Fruit fly (Drosophila melanogaster) Kc167 (cell line): ENCODE results near the gene Cpr67Fa2.

Source experiments
- Myc ChIP-seq: fragments of >200 bp; optimal IDR thresholded peaks from 2 replicates; lab custom pipeline; 2017; ENCODE audit warnings: missing external identifiers
- Sin3A ChIP-seq: fragments of >200 bp; optimal IDR thresholded peaks from 2 replicates; lab custom pipeline; 2018; ENCODE audit warnings: missing external identifiers
- h ChIP-seq: fragments of >200 bp; optimal IDR thresholded peaks from 3 replicates; lab custom pipeline; 2018; ENCODE audit warnings: missing external identifiers
- insv ChIP-seq: fragments of >200 bp; optimal IDR thresholded peaks from 3 replicates; lab custom pipeline; 2018; ENCODE audit warnings: missing external identifiers
- psq ChIP-seq: fragments of >200 bp; optimal IDR thresholded peaks from 2 replicates; lab custom pipeline; 2017; ENCODE audit warnings: missing external identifiers
- ttk ChIP-seq: sonication (Bioruptor generic); optimal IDR thresholded peaks from 2 replicates; lab custom pipeline; 2017; ENCODE audit warnings: missing external identifiers

DNA sequence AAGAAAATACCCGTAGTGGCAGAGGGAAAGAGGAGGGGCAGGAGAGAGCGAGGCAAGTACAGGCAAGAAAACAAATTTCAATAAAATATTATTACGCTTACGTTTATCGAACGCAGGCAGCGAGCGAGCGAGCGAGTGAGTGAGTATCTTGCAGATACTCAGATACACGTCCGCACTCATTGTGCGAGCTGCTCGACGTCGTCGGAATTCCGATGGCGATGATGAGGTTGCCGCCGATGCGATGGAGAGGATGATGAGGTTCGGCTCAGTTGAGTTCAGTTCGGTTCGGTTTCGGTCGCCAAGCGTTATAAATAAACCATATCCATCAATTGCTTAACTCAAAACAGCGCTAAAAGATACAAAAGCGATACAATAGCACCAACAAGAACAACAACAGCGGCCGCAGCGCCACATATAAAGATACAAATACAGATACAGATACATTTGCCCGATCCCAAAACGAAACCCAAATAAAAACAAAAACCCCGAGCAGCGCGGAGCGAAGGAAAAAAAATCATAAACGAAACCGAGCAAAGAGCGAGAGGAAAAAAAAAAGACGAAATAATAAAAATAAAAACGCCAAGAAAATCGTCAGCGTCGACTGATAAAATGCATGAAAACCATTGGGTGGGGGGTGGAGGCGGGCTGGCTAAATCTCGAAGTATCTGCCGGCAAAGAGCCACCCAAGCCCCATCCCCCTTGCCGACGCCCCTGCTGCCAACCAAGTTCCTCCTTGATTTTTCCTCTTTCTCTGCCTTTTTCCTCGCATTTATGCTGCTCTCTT, 39.0 kb upstream of the Cpr67Fa2 start:
- no peak for TF ChIP-seq psq (lab: Kevin White, UChicago)
- no peak for TF ChIP-seq insv (lab: Kevin White, UChicago)
- no peak for TF ChIP-seq h (lab: Kevin White, UChicago)
- no peak for TF ChIP-seq Sin3A (lab: Kevin White, UChicago)
- TF ChIP-seq Myc: no peak
- no peak for TF ChIP-seq ttk
